Worm (Caenorhabditis elegans) whole organism, young adult: Measurements from ENCODE around the gene try-5.

Experiments used
- B0019.2 ChIP-seq: fragments of 200-800 bp; sonication (Bioruptor generic); conservative IDR thresholded peaks from 2 replicates; pipeline ENCODE4 v1.3.6; 2022; ENCODE audit warnings: missing genetic modification reagents, missing genetic modification characterization, missing compliant biosample characterization
- F10E7.11 ChIP-seq: sonication (generic microtip); optimal IDR thresholded peaks from 2 replicates; lab custom pipeline; 2017; ENCODE audit warnings: mild to moderate bottlenecking, missing genetic modification characterization, moderate library complexity, missing compliant biosample characterization
- F33H1.4 ChIP-seq: fragments of 200-800 bp; sonication (Bioruptor generic); IDR thresholded peaks from 2 replicates; pipeline ENCODE4 v1.3.6; 2022; ENCODE audit warnings: missing genetic modification reagents, missing genetic modification characterization, missing compliant biosample characterization
- F49E8.2 ChIP-seq: sonication (generic microtip); optimal IDR thresholded peaks from 3 replicates; lab custom pipeline; 2017; ENCODE audit warnings: missing genetic modification characterization, mild to moderate bottlenecking, missing compliant biosample characterization, antibody characterized with exemption, moderate library complexity; ENCODE audit not compliant: insufficient read depth
- F55B11.4 ChIP-seq: sonication (generic microtip); optimal IDR thresholded peaks from 2 replicates; lab custom pipeline; 2016; ENCODE audit warnings: missing compliant biosample characterization, missing genetic modification characterization, borderline replicate concordance; ENCODE audit not compliant: insufficient read depth
- F57A8.1 ChIP-seq: fragments of 200-800 bp; sonication (Bioruptor generic); optimal IDR thresholded peaks from 2 replicates; lab custom pipeline; 2018; ENCODE audit warnings: mild to moderate bottlenecking, missing genetic modification characterization, moderate library complexity, missing compliant biosample characterization
- K11D2.4 ChIP-seq: fragments of 200-800 bp; sonication (Bioruptor generic); IDR thresholded peaks from 2 replicates; pipeline ENCODE4 v1.3.6; 2022; ENCODE audit warnings: missing genetic modification reagents, missing genetic modification characterization, missing compliant biosample characterization
- Y53F4B.3 ChIP-seq: fragments of 200-800 bp; sonication (Bioruptor generic); IDR thresholded peaks from 2 replicates; pipeline ENCODE4 v1.3.6; 2022; ENCODE audit warnings: missing genetic modification reagents, missing genetic modification characterization, missing compliant biosample characterization
- Y56A3A.18 ChIP-seq: fragments of 200-800 bp; sonication (Bioruptor generic); IDR thresholded peaks from 2 replicates; pipeline ENCODE4 v1.3.6; 2022; ENCODE audit warnings: missing genetic modification reagents, missing genetic modification characterization, missing compliant biosample characterization
- ZK185.1 ChIP-seq: sonication (generic microtip); optimal IDR thresholded peaks from 2 replicates; lab custom pipeline; 2016; ENCODE audit warnings: mild to moderate bottlenecking, missing genetic modification characterization, missing compliant biosample characterization; ENCODE audit not compliant: poor library complexity, severe bottlenecking
- aptf-3 ChIP-seq: fragments of 200-800 bp; sonication (Bioruptor generic); IDR thresholded peaks from 2 replicates; pipeline ENCODE4 v1.3.6; 2022; ENCODE audit warnings: missing genetic modification characterization, missing compliant biosample characterization
- athp-1 ChIP-seq: sonication (generic microtip); optimal IDR thresholded peaks from 2 replicates; lab custom pipeline; 2017; ENCODE audit warnings: mild to moderate bottlenecking, missing genetic modification characterization, missing compliant biosample characterization
- bed-2 ChIP-seq: fragments of 200-800 bp; sonication (Bioruptor generic); IDR thresholded peaks from 2 replicates; pipeline ENCODE4 v1.3.6; 2022; ENCODE audit warnings: missing genetic modification reagents, missing genetic modification characterization, missing compliant biosample characterization
- cebp-2 ChIP-seq: fragments of 200-800 bp; sonication (Bioruptor generic); IDR thresholded peaks from 2 replicates; pipeline ENCODE4 v1.3.6; 2022; ENCODE audit warnings: missing genetic modification characterization, missing compliant biosample characterization
- ceh-40 ChIP-seq: fragments of 200-800 bp; sonication (Bioruptor generic); IDR thresholded peaks from 2 replicates; pipeline ENCODE4 v1.3.6; 2022; ENCODE audit warnings: missing genetic modification characterization, missing compliant biosample characterization
- ceh-58 ChIP-seq: fragments of 200-800 bp; sonication (Bioruptor generic); IDR thresholded peaks from 2 replicates; pipeline ENCODE4 v1.3.6; 2022; ENCODE audit warnings: missing genetic modification characterization, missing compliant biosample characterization
- ceh-91 ChIP-seq: fragments of 200-800 bp; sonication (Bioruptor generic); IDR thresholded peaks from 2 replicates; pipeline ENCODE4 v1.3.6; 2022; ENCODE audit warnings: missing genetic modification reagents, missing genetic modification characterization, missing compliant biosample characterization
- die-1 ChIP-seq: sonication (generic microtip); optimal IDR thresholded peaks from 2 replicates; lab custom pipeline; 2016; ENCODE audit warnings: missing genotype, mild to moderate bottlenecking, missing genetic modification characterization, missing compliant biosample characterization
- dox-1 ChIP-seq: fragments of 200-800 bp; sonication (Bioruptor generic); IDR thresholded peaks from 2 replicates; pipeline ENCODE4 v1.3.6; 2022; ENCODE audit warnings: missing genetic modification reagents, missing genetic modification characterization, missing compliant biosample characterization
- dpff-1 ChIP-seq: sonication (generic microtip); optimal IDR thresholded peaks from 2 replicates; lab custom pipeline; 2017; ENCODE audit warnings: mild to moderate bottlenecking, missing genetic modification characterization, missing compliant biosample characterization
- ekl-4 ChIP-seq: fragments of 200-800 bp; sonication (Bioruptor generic); IDR thresholded peaks from 2 replicates; pipeline ENCODE4 v1.3.6; 2022; ENCODE audit warnings: missing genetic modification reagents, missing genetic modification characterization, missing compliant biosample characterization
- ets-4 ChIP-seq: fragments of 200-800 bp; sonication (Bioruptor generic); optimal IDR thresholded peaks from 2 replicates; lab custom pipeline; 2018; ENCODE audit warnings: mild to moderate bottlenecking, missing genetic modification characterization, missing compliant biosample characterization
- gei-17 ChIP-seq: fragments of 200-800 bp; sonication (Bioruptor generic); optimal IDR thresholded peaks from 2 replicates; lab custom pipeline; 2018; ENCODE audit warnings: mild to moderate bottlenecking, missing genetic modification characterization, missing compliant biosample characterization
- hlh-26 ChIP-seq: fragments of 200-800 bp; sonication (Bioruptor generic); conservative IDR thresholded peaks from 2 replicates; pipeline ENCODE4 v1.3.6; 2022; ENCODE audit warnings: missing genetic modification reagents, missing genetic modification characterization, missing compliant biosample characterization
- hmg-20 ChIP-seq: fragments of 200-800 bp; sonication (Bioruptor generic); IDR thresholded peaks from 2 replicates; pipeline ENCODE4 v1.3.6; 2022; ENCODE audit warnings: missing genetic modification reagents, missing genetic modification characterization, missing compliant biosample characterization
- lag-1 ChIP-seq: fragments of 200-800 bp; sonication (Bioruptor generic); IDR thresholded peaks from 2 replicates; pipeline ENCODE4 v1.3.6; 2022; ENCODE audit warnings: missing genetic modification reagents, missing genetic modification characterization, missing compliant biosample characterization
- lin-26 ChIP-seq: fragments of 200-800 bp; sonication (Bioruptor generic); IDR thresholded peaks from 2 replicates; pipeline ENCODE4 v1.3.6; 2022; ENCODE audit warnings: missing genetic modification reagents, missing genetic modification characterization, missing compliant biosample characterization
- lin-40 ChIP-seq: sonication (generic microtip); optimal IDR thresholded peaks from 2 replicates; lab custom pipeline; 2016; ENCODE audit warnings: missing genetic modification characterization, mild to moderate bottlenecking, missing compliant biosample characterization, missing genotype, missing genetic modification reagents
- lin-54 ChIP-seq: fragments of 200-800 bp; sonication (Bioruptor generic); optimal IDR thresholded peaks from 2 replicates; lab custom pipeline; 2018; ENCODE audit warnings: mild to moderate bottlenecking, missing genetic modification characterization, missing compliant biosample characterization
- lir-1 ChIP-seq: fragments of 200-800 bp; sonication (Bioruptor generic); conservative IDR thresholded peaks from 2 replicates; pipeline ENCODE4 v1.3.6; 2022; ENCODE audit warnings: missing genetic modification reagents, missing genetic modification characterization, missing compliant biosample characterization
- madf-6 ChIP-seq: fragments of 200-800 bp; sonication (Bioruptor generic); IDR thresholded peaks from 2 replicates; pipeline ENCODE4 v1.3.6; 2022; ENCODE audit warnings: missing genetic modification reagents, missing genetic modification characterization, missing compliant biosample characterization
- nfyb-1 ChIP-seq: fragments of 200-800 bp; sonication (Bioruptor generic); IDR thresholded peaks from 2 replicates; pipeline ENCODE4 v1.3.6; 2022; ENCODE audit warnings: missing genetic modification reagents, missing genetic modification characterization, missing compliant biosample characterization
- nhr-179 ChIP-seq: sonication (generic microtip); optimal IDR thresholded peaks from 2 replicates; lab custom pipeline; 2016; ENCODE audit warnings: mild to moderate bottlenecking, missing genetic modification characterization, missing compliant biosample characterization
- nhr-27 ChIP-seq: fragments of 200-800 bp; sonication (Bioruptor generic); optimal IDR thresholded peaks from 2 replicates; lab custom pipeline; 2018; ENCODE audit warnings: mild to moderate bottlenecking, missing genetic modification characterization, moderate library complexity, missing compliant biosample characterization
- rcor-1 ChIP-seq: fragments of 200-800 bp; sonication (Bioruptor generic); IDR thresholded peaks from 2 replicates; pipeline ENCODE4 v1.3.6; 2022; ENCODE audit warnings: missing genetic modification reagents, missing genetic modification characterization, missing compliant biosample characterization
- rec-8 ChIP-seq, 2 experiments: sonication (generic microtip); optimal IDR thresholded peaks; 2 replicates each; lab custom pipeline; 2016; ENCODE audit warnings: mild to moderate bottlenecking in 2 of 2, missing genetic modification characterization in 2 of 2, missing genetic modification reagents in 2 of 2, missing genotype in 2 of 2, missing biosample characterization in 1 of 2, missing compliant biosample characterization in 1 of 2, moderate library complexity in 1 of 2
- sea-2 ChIP-seq: fragments of 200-800 bp; sonication (Bioruptor generic); IDR thresholded peaks from 2 replicates; pipeline ENCODE4 v1.3.6; 2022; ENCODE audit warnings: missing genetic modification characterization, missing compliant biosample characterization
- snpc-1.1 ChIP-seq: sonication (generic microtip); optimal IDR thresholded peaks from 2 replicates; lab custom pipeline; 2017; ENCODE audit warnings: missing genetic modification characterization, mild to moderate bottlenecking, missing compliant biosample characterization, antibody characterized with exemption, moderate library complexity, missing genotype, missing genetic modification reagents; ENCODE audit not compliant: insufficient read depth
- snpc-3.4 ChIP-seq: sonication (generic microtip); optimal IDR thresholded peaks from 2 replicates; lab custom pipeline; 2017; ENCODE audit warnings: missing genetic modification characterization, mild to moderate bottlenecking, missing compliant biosample characterization, antibody characterized with exemption, moderate library complexity, missing genotype, missing genetic modification reagents
- somi-1 ChIP-seq: fragments of 200-800 bp; sonication (Bioruptor generic); optimal IDR thresholded peaks from 2 replicates; lab custom pipeline; 2018; ENCODE audit warnings: mild to moderate bottlenecking, missing genetic modification characterization, missing compliant biosample characterization
- sptf-2 ChIP-seq: fragments of 200-800 bp; sonication (Bioruptor generic); optimal IDR thresholded peaks from 2 replicates; lab custom pipeline; 2018; ENCODE audit warnings: mild to moderate bottlenecking, missing genetic modification characterization, missing compliant biosample characterization
- xnd-1 ChIP-seq: sonication (generic microtip); optimal IDR thresholded peaks from 2 replicates; lab custom pipeline; 2016; ENCODE audit warnings: missing genotype, missing genetic modification reagents, missing genetic modification characterization, missing compliant biosample characterization
- zfh-2 ChIP-seq: fragments of 200-800 bp; sonication (Bioruptor generic); conservative IDR thresholded peaks from 2 replicates; pipeline ENCODE4 v1.3.6; 2022; ENCODE audit warnings: missing genetic modification reagents, missing genetic modification characterization, missing compliant biosample characterization
- ztf-22 ChIP-seq: fragments of 200-800 bp; sonication (Bioruptor generic); optimal IDR thresholded peaks from 2 replicates; lab custom pipeline; 2018; ENCODE audit warnings: mild to moderate bottlenecking, missing genetic modification characterization, moderate library complexity, missing compliant biosample characterization
- ztf-3 ChIP-seq: fragments of 200-800 bp; sonication (Bioruptor generic); optimal IDR thresholded peaks from 2 replicates; lab custom pipeline; 2018; ENCODE audit warnings: mild to moderate bottlenecking, missing genetic modification characterization, missing compliant biosample characterization
- ztf-6 ChIP-seq: fragments of 200-800 bp; sonication (Bioruptor generic); IDR thresholded peaks from 2 replicates; pipeline ENCODE4 v1.3.6; 2022; ENCODE audit warnings: missing genetic modification reagents, missing genetic modification characterization, missing compliant biosample characterization

The try-5 gene

DNA sequence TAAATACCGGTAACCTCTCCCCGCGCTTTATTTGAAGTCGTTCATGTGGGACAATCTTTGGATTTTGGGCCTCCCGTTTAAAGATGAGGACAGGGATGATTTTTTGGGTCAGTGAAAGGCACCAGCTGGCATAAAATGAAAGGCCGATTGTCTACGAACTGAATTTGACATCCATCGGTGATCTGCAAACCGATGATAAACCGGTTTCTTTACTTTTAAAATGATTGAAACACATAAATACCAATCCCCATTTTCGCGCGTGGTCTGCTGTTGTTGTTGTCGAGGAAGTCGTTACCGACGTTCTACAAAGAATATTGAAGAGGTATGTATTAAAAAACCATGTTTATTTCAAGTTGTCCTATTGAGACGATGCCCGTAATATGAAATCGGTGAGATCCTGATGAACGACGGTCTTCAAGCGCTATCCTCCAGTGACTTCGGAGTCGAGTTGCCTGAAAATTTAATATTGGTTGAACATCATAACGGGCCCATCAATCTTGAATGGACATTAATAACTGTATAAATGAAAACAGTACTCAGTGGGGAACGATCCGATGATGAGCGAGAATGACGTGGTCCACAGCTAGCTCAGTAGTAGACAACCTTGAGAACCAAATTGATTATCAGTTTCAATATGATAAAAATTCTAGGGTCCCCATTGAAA, 3.7 kb upstream of the try-5 start:
- TF ChIP-seq zfh-2 (GFP tag; lab: Robert Waterston, UW) (no peak), ZK185.1 (tag; lab: Kevin White, UChicago) (peak; percentile 51), hlh-26 (no peak), F55B11.4 (tag; lab: Kevin White, UChicago) (no peak), ztf-22 (GFP tag; lab: Kevin White, UChicago) (no peak), gei-17 (GFP tag; lab: Kevin White, UChicago) (no peak), xnd-1 (no peak), ekl-4 (GFP tag; lab: Robert Waterston, UW) (peak; percentile 77), ets-4 (GFP tag; lab: Kevin White, UChicago) (no peak), rcor-1 (GFP tag; lab: Robert Waterston, UW) (peak; percentile 62; the same call in 1 of the 2 replicates), ztf-6 (GFP tag; lab: Robert Waterston, UW) (0 out of 2 replicates have a peak, but pooled peaks have one; percentile 7), Y53F4B.3 (GFP tag; lab: Robert Waterston, UW) (no peak), aptf-3 (peak; percentile 57; the same call in 1 of the 2 replicates), Y56A3A.18 (peak; percentile 50), snpc-1.1 (tag; lab: Kevin White, UChicago) (peak; percentile 15), hmg-20 (peak; percentile 51; the same call in 1 of the 2 replicates), sea-2 (GFP tag; lab: Robert Waterston, UW) (no peak), nhr-27 (tag; lab: Kevin White, UChicago) (peak; percentile 56), F10E7.11 (tag; lab: Kevin White, UChicago) (no peak), lin-40 (tag; lab: Kevin White, UChicago) (no peak), dox-1 (GFP tag; lab: Robert Waterston, UW) (peak; percentile 91), ztf-3 (GFP tag; lab: Kevin White, UChicago) (no peak), ceh-91 (GFP tag; lab: Robert Waterston, UW) (peak; percentile 60; the same call in 1 of the 2 replicates), nfyb-1 (peak; percentile 86), madf-6 (GFP tag; lab: Robert Waterston, UW) (peak; percentile 59), lag-1 (GFP tag; lab: Robert Waterston, UW) (no peak), ceh-58 (GFP tag; lab: Robert Waterston, UW) (peak; percentile 69; the same call in 1 of the 2 replicates), rec-8 (tag; optimal IDR thresholded peaks at IDR 0.05; lab: Kevin White, UChicago) (no peak), nhr-179 (tag; lab: Kevin White, UChicago) (no peak), snpc-3.4 (tag; lab: Kevin White, UChicago) (no peak), somi-1 (GFP tag; lab: Kevin White, UChicago) (no peak), die-1 (tag; lab: Kevin White, UChicago) (no peak), F57A8.1 (no peak), lin-26 (GFP tag; lab: Robert Waterston, UW) (no peak; the same call in 1 of the 2 replicates), K11D2.4 (GFP tag; lab: Robert Waterston, UW) (peak; percentile 82), ceh-40 (GFP tag; lab: Robert Waterston, UW) (0 out of 2 replicates have a peak, but pooled peaks have one; percentile 76), lir-1 (GFP tag; lab: Robert Waterston, UW) (0 out of 2 replicates have a peak, but pooled peaks have one; percentile 27), sptf-2 (GFP tag; lab: Kevin White, UChicago) (no peak), lin-54 (GFP tag; lab: Kevin White, UChicago) (no peak), dpff-1 (tag; lab: Kevin White, UChicago) (no peak), bed-2 (GFP tag; lab: Robert Waterston, UW) (no peak), cebp-2 (GFP tag; lab: Robert Waterston, UW) (peak; percentile 74; the same call in 1 of the 2 replicates), B0019.2 (GFP tag; lab: Robert Waterston, UW) (0 out of 2 replicates have a peak, but pooled peaks have one; percentile 11), F33H1.4 (no peak), athp-1 (tag; lab: Kevin White, UChicago) (no peak), F49E8.2 (tag; lab: Kevin White, UChicago) (no peak)
